Fruit fly (Drosophila melanogaster): ENCODE measurements around the gene CG12684.

Gene CG12684

DNA sequence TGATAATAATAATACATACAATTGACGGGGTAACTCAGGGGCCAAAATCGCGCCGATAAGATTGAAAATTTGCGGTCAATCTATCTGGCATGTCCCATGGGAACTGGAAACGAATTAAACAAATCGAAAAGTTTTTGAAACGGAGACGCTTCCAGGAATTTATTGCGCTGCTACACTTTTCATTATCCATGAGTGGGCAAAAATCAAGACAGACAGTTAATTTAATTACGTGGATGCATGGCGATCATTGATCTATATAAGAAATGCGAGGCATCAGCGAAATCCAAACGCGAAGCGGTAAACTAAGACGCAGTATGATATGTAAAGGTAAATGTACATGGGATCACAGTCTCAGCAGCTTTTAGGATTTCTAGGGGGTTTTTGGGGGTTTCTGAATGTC is 32.8 kb upstream of the CG12684 start:
- TF ChIP-seq Clk (GFP tag; optimal IDR thresholded peaks at IDR 0.05) (no peak), CG7045 (GFP tag; optimal IDR thresholded peaks at IDR 0.05) (no peak), tj (GFP tag; optimal IDR thresholded peaks at IDR 0.05) (peak; percentile 90), pad (GFP tag; optimal IDR thresholded peaks at IDR 0.05) (no peak), ovo (GFP tag; optimal IDR thresholded peaks at IDR 0.05) (no peak)

DNA sequence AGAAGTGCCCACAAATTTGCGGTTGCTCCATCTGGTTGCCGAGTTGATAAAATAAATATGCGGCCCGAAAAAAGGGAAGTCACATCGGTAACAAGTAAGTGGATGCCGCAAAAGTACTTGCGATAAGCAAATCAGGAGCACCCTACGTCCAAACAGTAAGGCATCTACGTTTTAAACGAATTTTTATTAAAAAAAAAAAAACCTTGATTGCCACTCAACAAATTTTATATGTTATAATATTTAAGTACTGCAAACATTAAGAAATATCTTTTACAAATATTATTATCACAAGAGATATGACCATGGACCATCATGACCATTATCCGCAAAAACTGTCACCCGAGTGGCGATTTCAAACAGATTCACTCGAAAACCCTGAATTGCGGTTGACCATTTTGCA is 32.4 kb upstream of the CG12684 start:
- TF ChIP-seq pad (GFP tag; optimal IDR thresholded peaks at IDR 0.05) (no peak), CG7045 (GFP tag; optimal IDR thresholded peaks at IDR 0.05) (no peak), Mnt (GFP tag; optimal IDR thresholded peaks at IDR 0.05) (no peak), CG5204 (GFP tag; optimal IDR thresholded peaks at IDR 0.05) (no peak), CG11617 (GFP tag; optimal IDR thresholded peaks at IDR 0.05) (no peak), CG14711 (tag; optimal IDR thresholded peaks at IDR 0.05) (peak; percentile 10), tj (GFP tag; optimal IDR thresholded peaks at IDR 0.05) (no peak), CG7101 (tag; optimal IDR thresholded peaks at IDR 0.05) (no peak), cic (GFP tag; optimal IDR thresholded peaks at IDR 0.05) (no peak)

DNA sequence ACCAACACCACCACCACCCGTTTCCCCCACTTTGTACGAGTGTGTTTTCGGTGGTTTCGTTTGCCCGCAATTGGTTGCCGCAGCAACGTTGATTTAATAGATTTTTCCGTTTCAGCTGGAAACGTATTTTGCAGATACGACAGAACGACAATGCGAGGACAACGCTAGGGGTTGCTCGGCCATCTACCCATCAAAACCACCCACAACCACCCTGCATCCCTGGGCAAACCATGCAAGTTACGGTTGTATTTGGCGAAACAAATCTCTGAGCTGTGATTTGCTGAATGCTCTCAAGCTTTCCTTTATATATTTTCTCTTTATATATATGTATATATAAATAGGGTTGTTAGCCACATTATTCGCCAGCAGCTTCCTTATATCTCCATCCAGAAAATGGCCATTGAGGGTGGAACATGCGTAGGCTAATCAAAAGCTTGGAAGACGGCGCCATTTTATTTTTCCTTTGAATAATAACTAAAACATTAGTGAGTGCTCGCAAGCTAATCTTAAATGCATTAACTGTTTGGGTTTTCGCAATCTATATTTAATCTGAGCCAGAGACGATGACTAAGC is 28.3 kb upstream of the CG12684 start:
- TF ChIP-seq bab1 (GFP tag; optimal IDR thresholded peaks at IDR 0.05): no peak
- TF ChIP-seq cic (GFP tag; optimal IDR thresholded peaks at IDR 0.05): no peak
- TF ChIP-seq CG1620 (GFP tag; optimal IDR thresholded peaks at IDR 0.05): no peak
- TF ChIP-seq Mnt (GFP tag; optimal IDR thresholded peaks at IDR 0.05): no peak
- TF ChIP-seq CG5204 (GFP tag; optimal IDR thresholded peaks at IDR 0.05): no peak
- no peak for TF ChIP-seq CG14711 (tag; optimal IDR thresholded peaks at IDR 0.05)
- TF ChIP-seq ovo (GFP tag; optimal IDR thresholded peaks at IDR 0.05): no peak
- no peak for TF ChIP-seq CG11617 (GFP tag; optimal IDR thresholded peaks at IDR 0.05)
- no peak for TF ChIP-seq CG7045 (GFP tag; optimal IDR thresholded peaks at IDR 0.05)
- no peak for TF ChIP-seq CG12768 (GFP tag; optimal IDR thresholded peaks at IDR 0.05)
- TF ChIP-seq CG7101 (tag; optimal IDR thresholded peaks at IDR 0.05): no peak
- TF ChIP-seq kay (GFP tag; ENCODE audit: borderline replicate concordance): no peak
- no peak for TF ChIP-seq pad (GFP tag; optimal IDR thresholded peaks at IDR 0.05)
- TF ChIP-seq CG33017 (tag; optimal IDR thresholded peaks at IDR 0.05): no peak
- no peak for TF ChIP-seq Crg-1 (GFP tag; optimal IDR thresholded peaks at IDR 0.05)
- no peak for TF ChIP-seq cnc (optimal IDR thresholded peaks at IDR 0.05)

DNA sequence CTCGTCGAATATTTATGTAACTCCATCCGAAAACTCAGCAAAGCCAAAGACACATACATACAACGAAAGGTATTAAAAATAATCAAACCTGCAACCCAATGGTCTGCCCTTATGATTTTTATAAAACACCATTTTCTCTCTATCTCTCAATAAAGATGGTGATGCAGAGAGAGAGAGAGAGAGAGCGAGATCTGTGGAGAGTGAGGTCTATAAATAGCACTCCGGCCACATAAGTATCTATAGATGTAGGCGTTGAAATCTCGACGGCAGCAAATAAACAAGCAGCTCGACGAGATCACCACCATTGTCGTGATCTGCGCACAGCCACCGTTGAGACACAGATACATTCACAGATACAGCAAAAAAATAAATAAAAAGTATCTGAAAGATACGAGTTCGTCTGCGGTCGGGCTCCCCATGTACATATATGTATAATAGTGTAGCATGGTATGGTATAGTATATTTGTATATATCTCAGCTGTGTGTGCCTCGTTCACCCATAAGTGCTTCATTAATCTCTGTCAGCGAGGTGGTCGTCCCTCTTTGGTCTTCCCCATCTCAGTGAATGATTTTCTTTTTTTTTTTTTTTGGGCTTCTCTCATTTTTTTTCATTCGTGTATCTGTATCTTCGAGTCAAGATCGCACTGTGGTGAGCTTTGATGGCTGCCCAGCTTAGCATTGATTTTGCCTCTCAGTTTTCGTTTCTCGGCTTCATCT is 24.9 kb upstream of the CG12684 start:
- TF ChIP-seq CG11617 (GFP tag; optimal IDR thresholded peaks at IDR 0.05) (no peak), CG12768 (GFP tag; optimal IDR thresholded peaks at IDR 0.05) (no peak), kay (GFP tag; ENCODE audit: borderline replicate concordance) (peak; percentile 23)

DNA sequence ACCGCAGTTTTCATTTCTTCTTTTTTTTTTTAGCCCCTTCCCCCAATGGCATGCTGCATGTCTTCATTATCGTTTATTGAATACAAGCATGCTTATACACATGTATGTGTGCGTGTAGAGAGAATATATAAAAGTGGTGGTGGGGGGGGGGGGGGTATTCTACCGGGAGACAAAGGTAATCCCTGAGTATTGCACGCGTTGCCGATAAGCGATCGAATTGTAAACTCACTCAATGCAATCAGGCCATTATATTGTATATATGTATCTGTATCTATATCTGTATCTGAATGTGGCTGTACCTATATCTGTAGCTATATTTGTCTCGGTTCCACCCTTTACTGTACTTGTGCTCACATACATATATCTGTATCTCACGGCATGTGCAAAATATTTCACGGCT is 20.5 kb upstream of the CG12684 start:
- no peak for TF ChIP-seq CG7101 (tag; optimal IDR thresholded peaks at IDR 0.05)
- no peak for TF ChIP-seq CG12768 (GFP tag; optimal IDR thresholded peaks at IDR 0.05)
- TF ChIP-seq Mnt (GFP tag; optimal IDR thresholded peaks at IDR 0.05): no peak
- TF ChIP-seq tj (GFP tag; optimal IDR thresholded peaks at IDR 0.05): no peak
- no peak for TF ChIP-seq CG5204 (GFP tag; optimal IDR thresholded peaks at IDR 0.05)
- TF ChIP-seq cic (GFP tag; optimal IDR thresholded peaks at IDR 0.05): no peak
- TF ChIP-seq CG14711 (tag; optimal IDR thresholded peaks at IDR 0.05): no peak
- TF ChIP-seq Hr96 (GFP tag; optimal IDR thresholded peaks at IDR 0.05): no peak
- TF ChIP-seq bab1 (GFP tag; optimal IDR thresholded peaks at IDR 0.05): no peak
- TF ChIP-seq Clk (GFP tag; optimal IDR thresholded peaks at IDR 0.05): no peak
- TF ChIP-seq toe (GFP tag; optimal IDR thresholded peaks at IDR 0.05): no peak
- TF ChIP-seq pad (GFP tag; optimal IDR thresholded peaks at IDR 0.05): no peak
- no peak for TF ChIP-seq CG7045 (GFP tag; optimal IDR thresholded peaks at IDR 0.05)
- no peak for TF ChIP-seq ovo (GFP tag; optimal IDR thresholded peaks at IDR 0.05)
- TF ChIP-seq CG33017 (tag; optimal IDR thresholded peaks at IDR 0.05): no peak

DNA sequence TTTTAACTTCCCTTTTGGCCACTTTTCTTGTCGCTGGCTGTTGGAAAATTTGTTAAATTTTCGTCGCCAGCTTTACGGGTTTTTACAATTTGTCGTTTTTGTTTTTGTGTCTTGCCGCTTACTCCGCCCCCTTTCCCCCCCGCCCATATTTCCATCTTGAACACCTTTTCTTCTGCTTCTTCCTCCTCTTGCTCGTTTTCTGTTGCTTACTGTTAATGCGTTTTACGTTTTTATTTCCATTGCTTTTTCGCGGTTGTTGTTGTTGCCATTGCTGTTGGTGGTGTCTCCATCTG is 19.0 kb upstream of the CG12684 start:
- TF ChIP-seq bab1 (GFP tag; optimal IDR thresholded peaks at IDR 0.05): peak; percentile 28
- TF ChIP-seq tj (GFP tag; optimal IDR thresholded peaks at IDR 0.05): peak; percentile 55
- no peak for TF ChIP-seq toe (GFP tag; optimal IDR thresholded peaks at IDR 0.05)

DNA sequence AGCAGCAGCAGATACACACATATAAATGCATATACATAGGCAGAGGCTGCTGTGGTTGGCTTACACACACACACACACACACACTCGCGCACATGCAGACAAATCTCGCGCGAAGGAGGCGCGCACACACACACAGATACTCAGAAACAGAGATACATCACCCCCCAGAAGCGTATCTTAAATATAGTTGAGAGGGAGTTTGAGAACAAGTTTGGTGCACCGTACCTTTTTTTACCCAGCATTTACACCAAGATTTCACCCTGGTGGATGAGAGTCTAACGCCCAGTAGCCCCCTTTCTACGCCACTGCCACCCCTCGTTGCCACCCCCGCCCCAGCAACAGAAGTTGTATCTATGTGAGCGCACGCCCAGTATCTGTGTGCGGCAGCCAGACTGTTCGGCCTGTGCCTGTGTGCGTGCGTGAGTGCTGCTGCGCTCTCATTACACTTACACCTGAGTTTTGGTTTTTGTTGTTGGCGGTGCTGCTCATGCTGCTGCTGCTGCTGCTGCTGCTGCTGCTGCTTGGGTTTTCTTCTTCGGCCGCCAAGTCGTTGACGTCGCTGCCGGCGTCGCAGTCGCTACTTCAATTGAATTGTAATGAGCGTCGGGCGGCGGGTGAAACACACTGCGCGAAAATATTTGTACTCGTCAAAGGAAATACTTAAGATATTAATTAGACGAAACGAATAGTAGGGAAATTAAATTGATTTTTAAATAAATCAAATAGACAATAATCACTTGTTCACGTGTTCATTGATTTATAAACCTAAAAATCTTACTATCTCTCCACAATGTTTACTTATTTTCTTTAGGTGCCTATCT is 18.4 kb upstream of the CG12684 start:
- TF ChIP-seq CG5204 (GFP tag; optimal IDR thresholded peaks at IDR 0.05) (no peak), pad (GFP tag; optimal IDR thresholded peaks at IDR 0.05) (peak; percentile 32), CG11617 (GFP tag; optimal IDR thresholded peaks at IDR 0.05) (peak; percentile 3), CG14711 (tag; optimal IDR thresholded peaks at IDR 0.05) (no peak), CG1620 (GFP tag; optimal IDR thresholded peaks at IDR 0.05) (no peak), bab1 (GFP tag; optimal IDR thresholded peaks at IDR 0.05) (peak; percentile 78), toe (GFP tag; optimal IDR thresholded peaks at IDR 0.05) (no peak), Crg-1 (GFP tag; optimal IDR thresholded peaks at IDR 0.05) (no peak), CG7101 (tag; optimal IDR thresholded peaks at IDR 0.05) (peak; percentile 18), cic (GFP tag; optimal IDR thresholded peaks at IDR 0.05) (no peak)
